Fruit fly (Drosophila melanogaster) whole organism, embryonic: Measurements from ENCODE around the gene CG17803.

ENCODE experiments used
- Atf3 ChIP-seq: fragments of 200-800 bp; sonication (Bioruptor generic); optimal IDR thresholded peaks from 3 replicates; lab custom pipeline; 2016; ENCODE audit warnings: missing biosample characterization, missing genetic modification characterization
- B-H1 ChIP-seq: fragments of 200-800 bp; sonication (Bioruptor generic); IDR thresholded peaks from 3 replicates; pipeline ENCODE4 v1.3.6; 2022; ENCODE audit warnings: missing biosample characterization, missing genetic modification characterization
- B-H2 ChIP-seq: fragments of 200-800 bp; sonication (Bioruptor generic); optimal IDR thresholded peaks from 2 replicates; lab custom pipeline; 2018; ENCODE audit warnings: missing biosample characterization, mild to moderate bottlenecking, missing genetic modification characterization
- CG10147 ChIP-seq: fragments of 200-800 bp; sonication (Bioruptor generic); optimal IDR thresholded peaks from 2 replicates; lab custom pipeline; 2019; ENCODE audit warnings: missing biosample characterization, mild to moderate bottlenecking, missing genetic modification characterization, moderate library complexity
- CG10366 ChIP-seq: fragments of 200-800 bp; sonication (Bioruptor generic); IDR thresholded peaks from 2 replicates; pipeline ENCODE4 v1.3.6; 2022; ENCODE audit warnings: missing biosample characterization, missing genetic modification characterization
- CG10462 ChIP-seq: fragments of 200-800 bp; sonication (Bioruptor generic); optimal IDR thresholded peaks from 2 replicates; lab custom pipeline; 2016; ENCODE audit warnings: missing biosample characterization, missing genetic modification characterization
- CG11560 ChIP-seq: fragments of 200-800 bp; sonication (Bioruptor generic); IDR thresholded peaks from 3 replicates; pipeline ENCODE4 v1.3.6; 2022; ENCODE audit warnings: missing biosample characterization, missing genetic modification characterization
- CG1233 ChIP-seq: fragments of 200-800 bp; sonication (Bioruptor generic); optimal IDR thresholded peaks from 4 replicates; lab custom pipeline; 2018; ENCODE audit warnings: missing biosample characterization, mild to moderate bottlenecking, missing genetic modification characterization
- CG13424 ChIP-seq: fragments of 200-800 bp; sonication (Bioruptor generic); optimal IDR thresholded peaks from 2 replicates; lab custom pipeline; 2019; ENCODE audit warnings: missing biosample characterization, mild to moderate bottlenecking, missing genetic modification characterization, moderate library complexity
- CG14014 ChIP-seq: fragments of 200-800 bp; sonication (Bioruptor generic); IDR thresholded peaks from 2 replicates; pipeline ENCODE4 v1.3.6; 2022; ENCODE audit warnings: missing biosample characterization, missing genetic modification characterization
- CG15269 ChIP-seq: fragments of 200-800 bp; sonication (Bioruptor generic); optimal IDR thresholded peaks from 2 replicates; lab custom pipeline; 2018; ENCODE audit warnings: missing biosample characterization, mild to moderate bottlenecking, missing genetic modification characterization, moderate library complexity
- CG17829 ChIP-seq: fragments of 200-800 bp; optimal IDR thresholded peaks from 2 replicates; lab custom pipeline; 2019; ENCODE audit warnings: missing biosample characterization, mild to moderate bottlenecking, missing genetic modification characterization, moderate library complexity
- CG18262 ChIP-seq: fragments of 200-800 bp; optimal IDR thresholded peaks from 3 replicates; lab custom pipeline; 2019; ENCODE audit warnings: missing biosample characterization, mild to moderate bottlenecking, missing genetic modification characterization, moderate library complexity
- CG2712 ChIP-seq: fragments of 200-800 bp; optimal IDR thresholded peaks from 3 replicates; lab custom pipeline; 2019; ENCODE audit warnings: missing biosample characterization, mild to moderate bottlenecking, missing genetic modification characterization, moderate library complexity
- CG30020 ChIP-seq: fragments of 200-800 bp; optimal IDR thresholded peaks from 2 replicates; lab custom pipeline; 2019; ENCODE audit warnings: missing biosample characterization, mild to moderate bottlenecking, missing genetic modification characterization, moderate library complexity
- CG3995 ChIP-seq: fragments of 200-800 bp; sonication (Bioruptor generic); optimal IDR thresholded peaks from 3 replicates; lab custom pipeline; 2016; ENCODE audit warnings: missing biosample characterization, missing genetic modification characterization
- CG4282 ChIP-seq: fragments of 200-800 bp; sonication (Bioruptor generic); optimal IDR thresholded peaks from 2 replicates; lab custom pipeline; 2016; ENCODE audit warnings: missing biosample characterization, missing genetic modification characterization
- CG4424 ChIP-seq: fragments of 200-800 bp; sonication (Bioruptor generic); optimal IDR thresholded peaks from 3 replicates; lab custom pipeline; 2016; ENCODE audit warnings: missing biosample characterization, missing genetic modification characterization
- CG4820 ChIP-seq: fragments of 200-800 bp; sonication (Bioruptor generic); optimal IDR thresholded peaks from 3 replicates; lab custom pipeline; 2016; ENCODE audit warnings: missing biosample characterization, missing genetic modification characterization
- CG5180 ChIP-seq: fragments of 200-800 bp; sonication (Bioruptor generic); optimal IDR thresholded peaks from 3 replicates; lab custom pipeline; 2017; ENCODE audit warnings: missing biosample characterization, missing genetic modification characterization, mild to moderate bottlenecking, moderate library complexity, missing genetic modification reagents
- CG6683 ChIP-seq: fragments of 200-800 bp; sonication (Bioruptor generic); optimal IDR thresholded peaks from 2 replicates; lab custom pipeline; 2017; ENCODE audit warnings: missing biosample characterization, mild to moderate bottlenecking, missing genetic modification characterization, missing genetic modification reagents
- CG7357 ChIP-seq: fragments of 200-800 bp; sonication (Bioruptor generic); IDR thresholded peaks from 3 replicates; pipeline ENCODE4 v1.3.6; 2022; ENCODE audit warnings: missing biosample characterization, missing genetic modification characterization
- CG8281 ChIP-seq: fragments of 200-800 bp; sonication (Bioruptor generic); optimal IDR thresholded peaks from 2 replicates; lab custom pipeline; 2018; ENCODE audit warnings: missing biosample characterization, mild to moderate bottlenecking, missing genetic modification characterization, moderate library complexity
- CG9817 ChIP-seq: fragments of 200-800 bp; sonication (Bioruptor generic); optimal IDR thresholded peaks from 2 replicates; lab custom pipeline; 2018; ENCODE audit warnings: missing biosample characterization, mild to moderate bottlenecking, missing genetic modification characterization, moderate library complexity
- CTCF ChIP-seq: fragments of 200-800 bp; sonication (Bioruptor generic); optimal IDR thresholded peaks from 2 replicates; lab custom pipeline; 2017; ENCODE audit warnings: missing biosample characterization, mild to moderate bottlenecking, missing genetic modification characterization, moderate library complexity
- Dll ChIP-seq: fragments of 200-800 bp; sonication (Bioruptor generic); IDR thresholded peaks from 4 replicates; pipeline ENCODE4 v1.3.6; 2022; ENCODE audit warnings: missing biosample characterization, missing genetic modification characterization; ENCODE audit not compliant: partially characterized antibody
- Elba2 ChIP-seq: fragments of 200-800 bp; sonication (Bioruptor generic); optimal IDR thresholded peaks from 3 replicates; lab custom pipeline; 2016; ENCODE audit warnings: missing biosample characterization, missing genetic modification characterization
- H2.0 ChIP-seq: fragments of 200-800 bp; sonication (Bioruptor generic); IDR thresholded peaks from 2 replicates; pipeline ENCODE4 v1.3.6; 2022; ENCODE audit warnings: missing biosample characterization, missing genetic modification characterization
- Hey ChIP-seq: fragments of 200-800 bp; sonication (Bioruptor generic); optimal IDR thresholded peaks from 3 replicates; lab custom pipeline; 2018; ENCODE audit warnings: missing biosample characterization, mild to moderate bottlenecking, missing genetic modification characterization
- HmgD ChIP-seq: fragments of 200-800 bp; sonication (Bioruptor generic); optimal IDR thresholded peaks from 3 replicates; lab custom pipeline; 2016; ENCODE audit warnings: missing biosample characterization, missing genetic modification characterization
- Hr3 ChIP-seq: fragments of 200-800 bp; sonication (Bioruptor generic); optimal IDR thresholded peaks from 3 replicates; lab custom pipeline; 2016; ENCODE audit warnings: missing biosample characterization, missing genetic modification characterization
- Hr39 ChIP-seq: fragments of >200 bp; optimal IDR thresholded peaks from 2 replicates; lab custom pipeline; 2017
- Mad ChIP-seq: fragments of 200-800 bp; sonication (Bioruptor generic); optimal IDR thresholded peaks from 2 replicates; lab custom pipeline; 2016; ENCODE audit warnings: missing biosample characterization, missing genetic modification characterization
- Meics ChIP-seq: fragments of 200-800 bp; sonication (Bioruptor generic); optimal IDR thresholded peaks from 2 replicates; lab custom pipeline; 2017; ENCODE audit warnings: missing biosample characterization, mild to moderate bottlenecking, missing genetic modification characterization
- Neu2 ChIP-seq: fragments of 200-800 bp; sonication (Bioruptor generic); optimal IDR thresholded peaks from 3 replicates; lab custom pipeline; 2016; ENCODE audit warnings: missing biosample characterization, missing genetic modification characterization, borderline replicate concordance
- ase ChIP-seq: fragments of 200-800 bp; sonication (Bioruptor generic); IDR thresholded peaks from 3 replicates; pipeline ENCODE4 v1.3.6; 2022; ENCODE audit warnings: missing biosample characterization, missing genetic modification characterization
- bsh ChIP-seq, 2 experiments: fragments of 200-800 bp; sonication (Bioruptor generic); optimal IDR thresholded peaks; 2 replicates each; lab custom pipeline; 2017 to 2018; ENCODE audit warnings: mild to moderate bottlenecking in 2 of 2, missing biosample characterization in 2 of 2, missing genetic modification characterization in 2 of 2, moderate library complexity in 1 of 2
- caup ChIP-seq: fragments of 200-800 bp; sonication (Bioruptor generic); optimal IDR thresholded peaks from 3 replicates; lab custom pipeline; 2017; ENCODE audit warnings: missing biosample characterization, mild to moderate bottlenecking, missing genetic modification characterization, moderate library complexity; ENCODE audit not compliant: severe bottlenecking
- ems ChIP-seq: fragments of 200-800 bp; sonication (Bioruptor generic); optimal IDR thresholded peaks from 3 replicates; lab custom pipeline; 2016; ENCODE audit warnings: missing biosample characterization, missing genetic modification characterization
- ham ChIP-seq: fragments of 200-800 bp; sonication (Bioruptor generic); IDR thresholded peaks from 2 replicates; pipeline ENCODE4 v1.3.6; 2022; ENCODE audit warnings: missing biosample characterization, missing genetic modification characterization
- knrl ChIP-seq: fragments of 200-800 bp; sonication (Bioruptor generic); IDR thresholded peaks from 3 replicates; pipeline ENCODE4 v1.3.6; 2022; ENCODE audit warnings: missing biosample characterization, missing genetic modification characterization; ENCODE audit not compliant: partially characterized antibody
- lola ChIP-seq, 3 experiments: fragments of >200 bp in 2 of 3; fragments of 200-800 bp in 1 of 3; sonication (Bioruptor generic) in 1 of 3; optimal IDR thresholded peaks; 2 replicates each; lab custom pipeline; 2017 to 2019; ENCODE audit warnings: missing biosample characterization in 3 of 3, missing genetic modification characterization in 3 of 3, mild to moderate bottlenecking in 1 of 3, moderate library complexity in 1 of 3
- pan ChIP-seq, 4 experiments: fragments of >200 bp in 3 of 4; fragments of 200-800 bp in 1 of 4; sonication (Bioruptor generic) in 1 of 4; optimal IDR thresholded peaks in 3 of 4; IDR thresholded peaks in 1 of 4; 2 replicates each; pipeline versions ENCODE4 v1.3.6 to Lab custom; 2017 to 2022; ENCODE audit warnings: missing biosample characterization in 2 of 4, missing genetic modification characterization in 2 of 4, mixed read lengths in 1 of 4
- pho ChIP-seq: fragments of 200-800 bp; sonication (Bioruptor generic); optimal IDR thresholded peaks from 2 replicates; lab custom pipeline; 2016; ENCODE audit warnings: missing biosample characterization, missing genetic modification characterization
- pum ChIP-seq: fragments of 200-800 bp; sonication (Bioruptor generic); optimal IDR thresholded peaks from 2 replicates; lab custom pipeline; 2016; ENCODE audit warnings: missing biosample characterization, missing genetic modification characterization
- row ChIP-seq: fragments of 200-800 bp; sonication (Bioruptor generic); IDR thresholded peaks from 3 replicates; pipeline ENCODE4 v1.3.6; 2022; ENCODE audit warnings: missing biosample characterization, missing genetic modification characterization
- sd ChIP-seq: fragments of 200-800 bp; sonication (Bioruptor generic); optimal IDR thresholded peaks from 3 replicates; lab custom pipeline; 2018; ENCODE audit warnings: missing biosample characterization, mild to moderate bottlenecking, missing genetic modification characterization, moderate library complexity
- sug ChIP-seq: fragments of 200-800 bp; optimal IDR thresholded peaks from 2 replicates; lab custom pipeline; 2019; ENCODE audit warnings: missing biosample characterization, mild to moderate bottlenecking, missing genetic modification characterization, moderate library complexity
- trh ChIP-seq: fragments of 200-800 bp; sonication (Bioruptor generic); optimal IDR thresholded peaks from 2 replicates; lab custom pipeline; 2016; ENCODE audit warnings: missing biosample characterization, missing genetic modification characterization
- tx ChIP-seq: fragments of 200-800 bp; sonication (Bioruptor generic); optimal IDR thresholded peaks from 2 replicates; lab custom pipeline; 2016; ENCODE audit warnings: missing biosample characterization, missing genetic modification characterization
- unc-4 ChIP-seq: fragments of 200-800 bp; sonication (Bioruptor generic); IDR thresholded peaks from 2 replicates; pipeline ENCODE4 v1.3.6; 2022; ENCODE audit warnings: missing biosample characterization, missing genetic modification characterization; ENCODE audit not compliant: partially characterized antibody
- zfh2 ChIP-seq: fragments of 200-800 bp; sonication (Bioruptor generic); optimal IDR thresholded peaks from 2 replicates; lab custom pipeline; 2016; ENCODE audit warnings: missing biosample characterization, missing genetic modification characterization

CG17803 gene

dm6 chr3R:17807035-17807606 lies 5.8 kb upstream of the CG17803 start, which contains the start of gene CG17801 (continued):
- 0 out of 3 replicates have a peak, but pooled peaks have one; percentile 18 for TF ChIP-seq row (GFP tag; lab: Robert Waterston, UW)
- TF ChIP-seq ham (GFP tag; lab: Robert Waterston, UW): no peak
- no peak for TF ChIP-seq H2.0 (GFP tag; lab: Robert Waterston, UW)
- TF ChIP-seq CTCF (GFP tag; lab: Kevin White, UChicago): no peak
- no peak for TF ChIP-seq Meics
- no peak for TF ChIP-seq CG10366 (GFP tag; lab: Robert Waterston, UW)
- no peak for TF ChIP-seq ase (GFP tag; lab: Robert Waterston, UW)
- no peak for TF ChIP-seq CG5180 (GFP tag; lab: Kevin White, UChicago)
- peak; percentile 50; the same call in 1 of the 3 replicates for TF ChIP-seq CG7357 (GFP tag; lab: Robert Waterston, UW)
- no peak for TF ChIP-seq CG30020 (tag; lab: Kevin White, UChicago)
- peak; percentile 16 for TF ChIP-seq CG13424 (tag; lab: Kevin White, UChicago)
- no peak for TF ChIP-seq trh (GFP tag; lab: Kevin White, UChicago)
- TF ChIP-seq pum: no peak
- TF ChIP-seq pan (optimal IDR thresholded peaks at IDR 0.05; lab: Kevin White, UChicago): no peak
- TF ChIP-seq pan (GFP tag; optimal IDR thresholded peaks at IDR 0.05 in 1 of 2, IDR thresholded peaks at IDR 0.05 in 1 of 2): peak in 1 of 2 experiments; percentile 5
- no peak for TF ChIP-seq ems (GFP tag; lab: Kevin White, UChicago)
- no peak for TF ChIP-seq sd
- no peak for TF ChIP-seq pho
- TF ChIP-seq CG11560: no peak
- no peak for TF ChIP-seq CG10462
- no peak for TF ChIP-seq B-H2 (GFP tag; lab: Kevin White, UChicago)
- peak; percentile 14 for TF ChIP-seq CG1233 (GFP tag; lab: Kevin White, UChicago)
- TF ChIP-seq CG4282 (GFP tag; lab: Kevin White, UChicago): no peak
- peak in 1 of 2 experiments; percentile 2 for TF ChIP-seq bsh (GFP tag; optimal IDR thresholded peaks at IDR 0.05; lab: Kevin White, UChicago)
- no peak for TF ChIP-seq caup
- no peak for TF ChIP-seq zfh2
- TF ChIP-seq HmgD: no peak
- TF ChIP-seq CG10147 (GFP tag; lab: Kevin White, UChicago): no peak
- TF ChIP-seq CG2712: peak; percentile 31
- TF ChIP-seq CG4424 (GFP tag; lab: Kevin White, UChicago): peak; percentile 32
- TF ChIP-seq Hey (tag; lab: Kevin White, UChicago): no peak
- TF ChIP-seq CG17829 (tag; lab: Kevin White, UChicago): peak; percentile 14
- no peak for TF ChIP-seq CG4820 (GFP tag; lab: Kevin White, UChicago)
- TF ChIP-seq CG8281 (tag; lab: Kevin White, UChicago): no peak
- no peak for TF ChIP-seq CG9817 (tag; lab: Kevin White, UChicago)
- TF ChIP-seq lola (GFP tag; optimal IDR thresholded peaks at IDR 0.05; lab: Kevin White, UChicago): peak in 1 of 3 experiments; percentile 13
- TF ChIP-seq CG3995 (GFP tag; lab: Kevin White, UChicago): no peak
- no peak for TF ChIP-seq Neu2 (GFP tag; lab: Kevin White, UChicago)
- TF ChIP-seq CG18262 (tag; lab: Kevin White, UChicago): peak; percentile 47
- TF ChIP-seq Elba2 (GFP tag; lab: Kevin White, UChicago): no peak
- TF ChIP-seq unc-4 (GFP tag; lab: Robert Waterston, UW): no peak

dm6 chr3R:17805092-17805491 lies 3.8 kb upstream of the CG17803 start, which contains the start of gene Nnk:
Nnk (minus strand) TSS chr3R:17805249.
- TF ChIP-seq Dll (GFP tag; lab: Robert Waterston, UW) (no peak), sug (tag; lab: Kevin White, UChicago) (no peak), CG14014 (GFP tag; lab: Robert Waterston, UW) (no peak), ham (GFP tag; lab: Robert Waterston, UW) (no peak), Hr3 (GFP tag; lab: Kevin White, UChicago) (no peak), Atf3 (no peak), Mad (no peak), CG15269 (tag; lab: Kevin White, UChicago) (no peak), tx (GFP tag; lab: Kevin White, UChicago) (no peak), B-H1 (GFP tag; lab: Robert Waterston, UW) (no peak), knrl (GFP tag; lab: Robert Waterston, UW) (no peak), Hr39 (lab: Kevin White, UChicago) (no peak), CG6683 (GFP tag; lab: Kevin White, UChicago) (no peak)
